Fruit fly (Drosophila melanogaster) ovary, adult (tissue): ENCODE results near the gene RNaseX25.

ENCODE experiments used
- CG17801 ChIP-seq: fragments of 200-800 bp; optimal IDR thresholded peaks from 2 replicates; lab custom pipeline; 2019; ENCODE audit warnings: missing biosample characterization, mild to moderate bottlenecking, missing genetic modification characterization, moderate library complexity; ENCODE audit not compliant: partially characterized antibody

The RNaseX25 gene

DNA sequence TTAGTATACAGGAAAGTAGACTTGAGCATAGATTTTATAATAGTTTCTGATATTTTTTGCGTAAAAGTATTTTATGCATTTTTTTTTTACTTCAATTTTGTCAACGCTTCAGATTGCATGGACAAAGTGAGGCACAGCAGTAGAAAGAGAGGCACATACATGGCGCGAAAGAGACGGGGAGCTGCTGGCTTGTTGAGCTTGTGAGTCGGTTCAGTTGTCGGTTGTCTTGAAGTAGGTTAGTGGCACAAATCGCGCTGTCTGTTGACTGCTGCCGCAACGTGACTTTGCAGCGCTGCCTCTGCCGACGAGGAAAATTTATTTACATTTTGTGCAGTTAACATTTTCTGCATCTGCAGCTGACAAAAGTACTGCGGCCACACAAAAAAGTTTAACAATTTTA lies 35.4 kb downstream of the RNaseX25 start:
- TF ChIP-seq CG17801 (GFP tag; lab: Kevin White, UChicago): no peak

DNA sequence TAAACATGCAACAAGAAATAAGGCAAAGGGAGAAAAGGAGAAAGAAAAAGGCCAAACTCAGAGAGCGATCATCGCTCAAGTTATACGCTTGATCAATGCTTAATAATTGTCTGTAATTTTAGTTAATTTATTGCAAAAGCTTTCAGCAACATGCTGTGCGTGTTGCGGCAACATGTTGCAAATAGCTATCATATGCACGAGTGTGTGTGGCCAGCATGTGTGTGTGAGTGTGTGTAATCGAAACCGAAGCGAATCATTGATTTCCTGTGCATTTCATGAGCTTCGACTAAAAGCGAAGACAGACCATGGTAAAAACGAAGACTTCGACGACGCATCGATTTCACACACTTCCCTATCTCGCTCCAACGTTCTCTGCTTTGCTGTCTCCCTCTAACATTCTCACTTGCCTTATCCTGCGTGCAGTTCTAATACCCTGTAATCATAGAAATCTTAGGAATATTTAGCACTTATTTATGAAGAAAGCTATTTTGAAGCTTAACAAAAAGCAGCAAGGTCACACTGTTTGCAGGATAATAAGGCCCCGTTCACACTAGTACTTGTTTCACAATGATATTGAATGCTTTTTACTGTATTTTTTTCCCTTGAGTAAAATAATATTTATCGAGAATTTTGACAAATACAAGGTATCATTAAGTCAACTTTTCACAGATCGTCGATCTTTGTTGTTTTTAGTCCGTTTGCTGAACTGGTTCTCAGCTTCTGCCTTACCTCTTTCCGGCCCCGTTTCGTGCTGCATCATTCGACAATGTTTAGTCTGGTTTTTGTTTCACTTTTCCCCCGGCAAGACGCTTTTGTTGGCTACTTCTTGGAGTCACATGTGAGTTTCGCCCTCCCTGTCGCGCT lies 42.8 kb downstream of the RNaseX25 start:
- TF ChIP-seq CG17801 (GFP tag; lab: Kevin White, UChicago): no peak

DNA sequence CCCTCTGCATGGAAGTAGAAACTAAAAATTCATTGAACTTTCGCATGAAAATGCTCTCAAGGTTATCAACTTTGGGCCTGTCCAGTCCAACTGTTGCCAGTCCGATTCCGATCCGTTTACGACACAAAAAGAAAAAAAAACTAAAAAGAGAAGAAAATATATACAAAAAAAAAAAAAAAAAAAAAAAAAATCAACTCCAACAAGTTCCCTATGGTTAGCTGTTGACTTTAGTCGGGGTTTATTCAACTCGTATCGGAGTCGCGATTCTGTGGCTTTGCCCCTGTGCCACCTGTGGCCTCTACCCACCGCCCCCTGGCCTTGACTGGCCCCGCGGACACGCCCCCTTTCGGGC lies 43.5 kb downstream of the RNaseX25 start:
- TF ChIP-seq CG17801 (GFP tag; lab: Kevin White, UChicago): no peak

DNA sequence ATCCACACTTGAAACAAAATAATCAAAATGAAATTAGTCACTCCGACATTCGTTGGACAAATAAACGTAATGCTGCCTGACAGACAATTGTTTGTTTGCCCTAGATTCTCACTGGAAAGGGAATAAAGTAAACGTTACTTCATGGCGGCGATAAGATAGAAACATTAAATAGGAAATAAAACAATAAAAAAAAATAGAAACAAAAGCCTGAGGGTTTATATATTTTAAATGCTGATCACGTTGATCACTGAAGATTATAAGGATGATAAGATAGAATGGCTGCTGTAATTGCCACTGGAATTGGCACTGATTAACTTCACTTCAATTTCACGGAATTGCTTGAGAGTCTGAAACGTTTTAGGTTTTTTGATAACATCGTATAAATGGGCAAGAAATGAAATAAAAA lies 48.3 kb downstream of the RNaseX25 start:
- no peak for TF ChIP-seq CG17801 (GFP tag; lab: Kevin White, UChicago)
